Worm (Caenorhabditis elegans): ENCODE results near the gene col-113.
A peak's percentile ranks its signal among the peaks of the same experiment; 100 is the strongest.

col-113 gene

DNA sequence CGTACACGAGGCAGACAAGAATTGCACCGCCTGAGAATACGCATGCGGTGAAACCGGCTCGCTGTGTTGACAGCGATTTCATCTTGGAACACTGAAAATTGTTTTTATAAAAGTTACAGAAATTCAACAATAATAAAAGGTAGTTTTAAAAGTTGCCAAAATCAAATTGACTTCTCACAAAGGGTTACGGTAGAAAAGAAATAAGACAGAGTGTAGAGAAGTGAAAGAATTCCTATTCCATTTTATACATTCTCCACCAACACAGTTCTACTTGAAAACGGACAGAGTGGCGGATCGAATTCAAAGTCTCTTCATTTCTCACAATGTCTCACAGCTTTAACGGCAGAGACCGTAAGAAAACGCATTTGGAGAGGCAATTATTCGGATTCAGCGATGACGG is at the start of gene col-113:
Gene col-113, minus strand, starts transcription at position 101 of the 400 bp plus-strand sequence.
- TF ChIP-seq ztf-11 (tag; optimal IDR thresholded peaks at IDR 0.05) = no peak
- TF ChIP-seq blmp-1 (tag; optimal IDR thresholded peaks at IDR 0.05) = no peak
- peak; percentile 55 for TF ChIP-seq nhr-85 (tag)
- no peak for TF ChIP-seq lir-3 (tag; optimal IDR thresholded peaks at IDR 0.05; ENCODE audit: poor library complexity)

DNA sequence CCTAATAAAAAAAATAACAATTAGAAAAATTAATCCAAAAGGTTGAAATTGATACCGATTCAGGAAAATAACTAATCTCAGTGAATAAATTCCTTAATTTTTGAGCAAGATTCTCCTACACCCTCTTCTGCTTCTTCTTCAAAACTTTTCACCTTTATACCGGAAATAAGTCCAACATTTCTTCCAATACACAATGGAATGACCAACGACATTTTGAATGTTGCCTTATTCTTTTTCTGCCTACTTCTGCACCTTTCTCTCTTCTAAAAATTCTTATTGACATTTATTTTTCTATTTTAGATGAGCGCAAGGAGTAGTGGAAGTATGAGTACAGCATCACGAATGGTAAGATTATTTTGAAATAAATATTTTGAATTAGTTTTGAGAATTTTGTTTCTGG is 44.5 kb upstream of the col-113 start, which contains the start of gene unc-8:
Gene unc-8, plus strand, starts transcription at position 301 of the 400 bp plus-strand sequence.
- no peak for TF ChIP-seq jun-1 (tag; optimal IDR thresholded peaks at IDR 0.05)
- TF ChIP-seq ztf-11 (tag; optimal IDR thresholded peaks at IDR 0.05) = no peak
- no peak for TF ChIP-seq rnt-1 (tag; optimal IDR thresholded peaks at IDR 0.05)
- no peak for TF ChIP-seq zag-1 (tag; optimal IDR thresholded peaks at IDR 0.05)
- no peak for TF ChIP-seq efl-1 (optimal IDR thresholded peaks at IDR 0.05)
- no peak for TF ChIP-seq efl-1 (GFP tag; optimal IDR thresholded peaks at IDR 0.05 in 1 of 2)
- TF ChIP-seq unc-98 (GFP tag; IDR thresholded peaks at IDR 0.05) = no peak
- no peak for TF ChIP-seq nhr-71 (tag; optimal IDR thresholded peaks at IDR 0.05)
- no peak for TF ChIP-seq unc-130 (tag; optimal IDR thresholded peaks at IDR 0.05)
- TF ChIP-seq nhr-84 (tag; optimal IDR thresholded peaks at IDR 0.05) = no peak
- TF ChIP-seq swsn-7 (tag; optimal IDR thresholded peaks at IDR 0.05) = no peak
- no peak for TF ChIP-seq nhr-237 (tag; optimal IDR thresholded peaks at IDR 0.05)
- TF ChIP-seq nhr-85 (tag) = no peak
- TF ChIP-seq ceh-8 (GFP tag; optimal IDR thresholded peaks at IDR 0.05) = no peak

DNA sequence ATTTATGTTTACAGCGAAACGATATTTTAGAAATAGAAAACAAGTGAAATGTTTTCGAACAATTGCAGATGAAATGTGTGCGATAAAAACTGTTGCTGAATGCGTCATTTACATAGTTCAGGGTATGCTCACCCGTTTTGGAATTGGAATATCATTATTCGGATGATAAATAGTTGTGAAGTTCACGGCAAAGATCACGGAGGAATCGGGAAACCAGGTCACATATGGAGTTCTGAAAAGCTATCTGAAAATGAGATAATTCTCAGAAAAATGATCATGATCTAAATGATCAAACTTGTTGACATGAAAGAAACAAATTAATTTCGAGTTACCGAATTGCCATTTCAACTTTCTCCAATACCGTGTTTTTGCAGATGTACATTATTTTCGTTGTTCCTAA is 43.4 kb upstream of the col-113 start, which contains the start of gene best-16:
Gene best-16, minus strand, starts transcription at position 101 of the 400 bp plus-strand sequence.
- no peak for TF ChIP-seq C34B4.2 (tag; optimal IDR thresholded peaks at IDR 0.05)
- no peak for TF ChIP-seq mdl-1 (tag; optimal IDR thresholded peaks at IDR 0.05)
- TF ChIP-seq C04F5.9 (tag; optimal IDR thresholded peaks at IDR 0.05) = no peak
- no peak for TF ChIP-seq nhr-85 (tag)
- no peak for TF ChIP-seq snpc-4 (tag; optimal IDR thresholded peaks at IDR 0.05)
- TF ChIP-seq blmp-1 (tag; optimal IDR thresholded peaks at IDR 0.05) = no peak
- no peak for TF ChIP-seq efl-3 (GFP tag; optimal IDR thresholded peaks at IDR 0.05)
- TF ChIP-seq F16B12.6 (tag; optimal IDR thresholded peaks at IDR 0.05) = no peak

DNA sequence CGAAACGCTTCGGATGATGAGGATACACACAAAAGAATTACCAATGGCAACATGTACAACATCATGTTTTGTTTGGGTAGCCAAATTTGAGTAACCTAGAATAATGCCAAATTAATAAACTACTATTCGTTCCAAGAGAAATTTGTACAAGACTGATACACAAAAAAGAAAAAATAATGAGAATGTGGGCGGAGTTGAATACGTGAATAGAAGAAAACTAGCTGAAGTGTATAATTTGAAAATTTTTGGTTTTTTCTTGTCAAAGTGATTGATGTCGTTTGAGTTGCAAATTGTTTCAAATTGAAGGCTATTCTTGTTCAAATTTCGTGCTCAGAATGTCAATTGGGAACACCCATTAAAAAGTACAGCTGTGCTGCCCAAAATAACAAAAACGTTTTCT is 39.4 kb upstream of the col-113 start, which contains the start of gene R13A1.5:
Gene R13A1.5, minus strand, starts transcription at position 101 of the 400 bp plus-strand sequence.
- TF ChIP-seq lin-13 (GFP tag; optimal IDR thresholded peaks at IDR 0.05) (no peak), efl-1 (optimal IDR thresholded peaks at IDR 0.05) (no peak), efl-1 (GFP tag; optimal IDR thresholded peaks at IDR 0.05 in 1 of 2) (peak in 1 of 2 experiments; percentile 67)

DNA sequence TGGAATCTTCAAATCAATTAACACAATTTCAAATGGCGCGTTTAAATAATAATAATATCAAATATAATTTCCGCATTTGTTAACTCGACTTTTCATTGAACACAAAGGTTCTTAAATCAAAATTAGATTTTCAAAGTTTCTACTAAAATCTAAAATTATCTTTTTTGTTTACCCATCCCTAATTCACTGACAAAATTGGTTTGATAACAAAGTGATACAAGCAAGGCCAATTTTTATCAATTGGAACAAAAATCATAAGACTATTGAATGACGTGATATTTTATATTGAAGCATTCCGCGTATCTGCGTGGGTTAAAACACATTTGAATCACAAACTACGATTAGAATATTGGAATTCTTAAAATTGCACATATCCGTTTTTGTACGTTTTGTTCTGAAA is 38.1 kb upstream of the col-113 start:
- TF ChIP-seq C04F5.9 (tag; optimal IDR thresholded peaks at IDR 0.05) (no peak), ceh-8 (GFP tag; optimal IDR thresholded peaks at IDR 0.05) (no peak), aly-2 (tag; optimal IDR thresholded peaks at IDR 0.05) (no peak), sup-37 (GFP tag; optimal IDR thresholded peaks at IDR 0.05) (no peak), nhr-90 (tag; optimal IDR thresholded peaks at IDR 0.05; ENCODE audit: poor library complexity) (peak; percentile 27), fkh-4 (tag; optimal IDR thresholded peaks at IDR 0.05; ENCODE audit: borderline replicate concordance) (no peak), dpl-1 (GFP tag; optimal IDR thresholded peaks at IDR 0.05) (no peak), C34B4.2 (tag; optimal IDR thresholded peaks at IDR 0.05) (no peak), efl-1 (optimal IDR thresholded peaks at IDR 0.05) (no peak), efl-1 (GFP tag; optimal IDR thresholded peaks at IDR 0.05 in 1 of 2) (no peak), lin-14 (GFP tag; optimal IDR thresholded peaks at IDR 0.05) (peak; percentile 56), unc-130 (tag; optimal IDR thresholded peaks at IDR 0.05) (no peak), ceh-63 (GFP tag; optimal IDR thresholded peaks at IDR 0.05) (no peak), pax-3 (tag; optimal IDR thresholded peaks at IDR 0.05) (no peak), hlh-17 (GFP tag; optimal IDR thresholded peaks at IDR 0.05; ENCODE audit: borderline replicate concordance) (no peak), elt-2 (tag; optimal IDR thresholded peaks at IDR 0.05) (peak; percentile 89), fos-1 (tag; optimal IDR thresholded peaks at IDR 0.05) (no peak), ztf-4 (tag; optimal IDR thresholded peaks at IDR 0.05) (no peak), snpc-4 (tag; optimal IDR thresholded peaks at IDR 0.05) (no peak), fkh-10 (GFP tag; optimal IDR thresholded peaks at IDR 0.05) (no peak), pag-3 (tag; optimal IDR thresholded peaks at IDR 0.05; ENCODE audit: borderline replicate concordance, insufficient read depth) (no peak), nhr-19 (GFP tag; conservative IDR thresholded peaks at IDR 0.05) (no peak), mab-9 (GFP tag; IDR thresholded peaks at IDR 0.05) (no peak), blmp-1 (tag; optimal IDR thresholded peaks at IDR 0.05) (peak; percentile 22), nhr-77 (tag; optimal IDR thresholded peaks at IDR 0.05) (no peak), nhr-11 (tag; optimal IDR thresholded peaks at IDR 0.05) (no peak), lin-35 (GFP tag; optimal IDR thresholded peaks at IDR 0.05) (peak in 1 of 2 experiments; percentile 28), lsy-2 (tag; optimal IDR thresholded peaks at IDR 0.05) (no peak)

Data from whole organism, L1 larva.